Worm (Caenorhabditis elegans): Measurements from ENCODE around the gene clec-196.

The clec-196 gene

ce11 chrIV:17320445-17320844 lies 43.7 kb downstream of the clec-196 start, which contains the start of gene C49C3.4:
C49C3.4 (plus strand) TSS chrIV:17320795.
- TF ChIP-seq elt-2 (tag; optimal IDR thresholded peaks at IDR 0.05) (peak; percentile 52), zag-1 (tag; optimal IDR thresholded peaks at IDR 0.05) (no peak), lin-35 (GFP tag; optimal IDR thresholded peaks at IDR 0.05) (peak in 1 of 2 experiments; percentile 4)

Data from whole organism, L1 larva.